Worm (Caenorhabditis elegans) whole organism, early embryonic: ENCODE results near the gene rund-1.

Source experiments
- F13C5.2 ChIP-seq: sonication (generic microtip); optimal IDR thresholded peaks from 2 replicates; lab custom pipeline; 2017; ENCODE audit warnings: mild to moderate bottlenecking, missing genetic modification characterization, inconsistent platforms, missing compliant biosample characterization
- aly-1 ChIP-seq: sonication (generic microtip); optimal IDR thresholded peaks from 2 replicates; lab custom pipeline; 2016; ENCODE audit warnings: missing genetic modification characterization, missing compliant biosample characterization
- ama-1 ChIP-seq: fragments of 150-350 bp; optimal IDR thresholded peaks from 2 replicates; lab custom pipeline; 2014
- ceh-13 ChIP-seq: fragments of 200-800 bp; sonication (Bioruptor generic); optimal IDR thresholded peaks from 2 replicates; lab custom pipeline; 2018; ENCODE audit warnings: mild to moderate bottlenecking, missing genetic modification characterization, missing compliant biosample characterization
- ceh-36 ChIP-seq: sonication (generic microtip); optimal IDR thresholded peaks from 2 replicates; lab custom pipeline; 2016; ENCODE audit warnings: missing genetic modification characterization, inconsistent platforms, missing compliant biosample characterization
- ets-7 ChIP-seq: sonication (generic microtip); optimal IDR thresholded peaks from 2 replicates; lab custom pipeline; 2016; ENCODE audit warnings: missing genotype, missing genetic modification characterization, missing compliant biosample characterization
- flt-1 ChIP-seq: fragments of 200-800 bp; sonication (Bioruptor generic); IDR thresholded peaks from 2 replicates; pipeline ENCODE4 v1.3.6; 2022; ENCODE audit warnings: missing genetic modification characterization, missing compliant biosample characterization
- hmbx-1 ChIP-seq: sonication (generic microtip); optimal IDR thresholded peaks from 2 replicates; lab custom pipeline; 2016; ENCODE audit warnings: mild to moderate bottlenecking, missing genetic modification characterization, missing compliant biosample characterization
- hmg-4 ChIP-seq: fragments of 200-800 bp; sonication (Bioruptor generic); optimal IDR thresholded peaks from 2 replicates; lab custom pipeline; 2018; ENCODE audit warnings: mild to moderate bottlenecking, missing genetic modification characterization, missing compliant biosample characterization
- hnd-1 ChIP-seq: sonication (generic microtip); optimal IDR thresholded peaks from 2 replicates; lab custom pipeline; 2016; ENCODE audit warnings: missing genetic modification characterization, missing compliant biosample characterization
- pes-1 ChIP-seq: fragments of 200-800 bp; sonication (Bioruptor generic); IDR thresholded peaks from 2 replicates; pipeline ENCODE4 v1.3.6; 2022; ENCODE audit warnings: missing genetic modification reagents, missing genetic modification characterization, missing compliant biosample characterization
- scrt-1 ChIP-seq: fragments of 200-800 bp; sonication (Bioruptor generic); IDR thresholded peaks from 2 replicates; pipeline ENCODE4 v1.3.6; 2022; ENCODE audit warnings: missing genetic modification characterization, missing compliant biosample characterization
- sea-1 ChIP-seq: fragments of 200-800 bp; sonication (Bioruptor generic); conservative IDR thresholded peaks from 2 replicates; pipeline ENCODE4 v1.3.6; 2022; ENCODE audit warnings: missing genetic modification characterization, missing compliant biosample characterization
- tbx-37 ChIP-seq: fragments of 200-800 bp; sonication (Bioruptor generic); conservative IDR thresholded peaks from 2 replicates; pipeline ENCODE4 v1.3.6; 2022; ENCODE audit warnings: missing genetic modification reagents, missing genetic modification characterization, missing compliant biosample characterization

DNA sequence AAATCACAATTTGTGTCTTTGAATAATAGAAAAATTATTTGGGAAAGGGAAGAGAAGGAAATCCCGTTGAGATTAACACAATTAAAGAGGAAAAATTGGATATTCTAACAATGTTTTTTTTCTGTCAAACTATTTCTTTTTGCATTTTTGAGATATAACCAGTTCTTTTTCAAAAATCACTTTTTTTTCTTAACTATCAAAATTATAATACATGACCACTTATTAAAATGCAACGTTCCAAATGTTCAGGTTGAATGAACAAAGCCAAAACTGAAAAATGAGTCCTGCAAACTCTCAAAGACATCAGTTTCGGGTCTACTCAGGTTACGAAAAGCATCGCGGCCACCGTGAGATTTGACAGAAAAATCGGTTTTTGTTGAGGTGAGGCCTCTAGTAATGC lies 52.0 kb downstream of the rund-1 start:
- TF ChIP-seq ceh-36 (tag; lab: Kevin White, UChicago) (no peak), hmg-4 (GFP tag; lab: Kevin White, UChicago) (no peak), hmbx-1 (no peak), hnd-1 (tag; lab: Kevin White, UChicago) (no peak), sea-1 (GFP tag; lab: Robert Waterston, UW) (no peak), pes-1 (no peak), flt-1 (GFP tag; lab: Robert Waterston, UW) (no peak), scrt-1 (no peak), ceh-13 (GFP tag; lab: Kevin White, UChicago) (no peak), ama-1 (lab: Kevin White, UChicago) (no peak), ets-7 (no peak), tbx-37 (GFP tag; lab: Robert Waterston, UW) (no peak), aly-1 (tag; lab: Kevin White, UChicago) (no peak), F13C5.2 (tag; lab: Kevin White, UChicago) (no peak)
